Worm (Caenorhabditis elegans) whole organism, midembryonic: ENCODE measurements around the gene srh-128.

Source experiments
- T22C8.4 ChIP-seq: fragments of 200-800 bp; sonication (Bioruptor generic); IDR thresholded peaks from 2 replicates; pipeline ENCODE4 v1.3.6; 2022; ENCODE audit warnings: missing genetic modification characterization, missing compliant biosample characterization
- cog-1 ChIP-seq: sonication (generic microtip); optimal IDR thresholded peaks from 2 replicates; lab custom pipeline; 2016; ENCODE audit warnings: missing genetic modification characterization, missing compliant biosample characterization
- flt-1 ChIP-seq: fragments of 200-800 bp; sonication (Bioruptor generic); IDR thresholded peaks from 2 replicates; pipeline ENCODE4 v1.3.6; 2022; ENCODE audit warnings: missing genetic modification characterization, missing compliant biosample characterization
- med-1 ChIP-seq: sonication (generic microtip); optimal IDR thresholded peaks from 2 replicates; lab custom pipeline; 2017; ENCODE audit warnings: missing genetic modification characterization, mild to moderate bottlenecking, missing compliant biosample characterization, antibody characterized with exemption, missing genetic modification reagents; ENCODE audit not compliant: insufficient read depth
- ref-1 ChIP-seq: fragments of 200-800 bp; sonication (Bioruptor generic); conservative IDR thresholded peaks from 2 replicates; pipeline ENCODE4 v1.3.6; 2022; ENCODE audit warnings: missing genetic modification reagents, missing genetic modification characterization, missing compliant biosample characterization
- tab-1 ChIP-seq: fragments of 200-800 bp; sonication (Bioruptor generic); IDR thresholded peaks from 2 replicates; pipeline ENCODE4 v1.3.6; 2022; ENCODE audit warnings: missing genetic modification characterization, missing compliant biosample characterization
- ztf-23 ChIP-seq: fragments of 200-800 bp; sonication (Bioruptor generic); IDR thresholded peaks from 2 replicates; pipeline ENCODE4 v1.3.6; 2022; ENCODE audit warnings: missing genetic modification reagents, missing genetic modification characterization, missing compliant biosample characterization
- ztf-29 ChIP-seq: fragments of 200-800 bp; sonication (Bioruptor generic); IDR thresholded peaks from 2 replicates; pipeline ENCODE4 v1.3.6; 2022; ENCODE audit warnings: missing genetic modification reagents, missing genetic modification characterization, missing compliant biosample characterization

ce11 chrII:2742251-2742650, 37.2 kb upstream of the srh-128 start, which contains the start of gene T05A8.7:
- TF ChIP-seq ztf-23 (GFP tag; lab: Robert Waterston, UW) (no peak), flt-1 (GFP tag; lab: Robert Waterston, UW) (no peak), med-1 (GFP tag; lab: Kevin White, UChicago) (no peak), ztf-29 (GFP tag; lab: Robert Waterston, UW) (no peak), tab-1 (GFP tag; lab: Robert Waterston, UW) (no peak), cog-1 (tag; lab: Kevin White, UChicago) (no peak), T22C8.4 (GFP tag; lab: Robert Waterston, UW) (no peak), ref-1 (GFP tag; lab: Robert Waterston, UW) (no peak)
